Worm (Caenorhabditis elegans): ENCODE data around the gene mlck-1.

mlck-1 gene

DNA sequence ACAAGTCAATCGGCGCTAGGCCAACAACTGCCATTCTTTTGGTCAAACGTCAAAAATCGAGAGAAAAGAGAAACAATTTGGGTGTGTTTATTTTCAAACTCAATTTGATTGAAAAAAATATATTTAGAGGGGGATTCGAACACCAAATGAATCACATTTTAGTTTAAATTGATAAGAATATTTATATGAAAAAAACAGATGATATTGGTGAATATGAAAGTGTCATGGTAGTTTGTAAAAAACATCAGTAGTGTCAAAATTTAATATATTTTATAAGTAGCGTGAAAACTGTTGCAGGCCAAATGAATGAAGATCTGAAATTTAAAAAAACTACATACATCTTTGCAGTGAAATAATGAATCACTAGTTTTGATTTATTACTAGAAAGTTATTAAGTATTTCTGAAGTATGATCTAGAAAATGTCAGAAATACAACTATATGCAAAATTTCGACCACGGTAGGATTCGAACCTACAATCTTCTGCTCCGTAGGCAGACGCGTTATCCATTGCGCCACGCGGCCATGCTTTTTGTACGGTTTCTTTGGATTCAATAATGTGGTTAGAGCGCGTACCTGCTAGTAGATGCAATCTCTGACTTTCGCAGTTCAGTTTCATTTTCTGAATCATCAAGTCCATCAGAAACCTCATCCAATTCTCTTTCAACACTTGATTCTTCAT, 51.5 kb downstream of the mlck-1 start, which contains the start of gene F19C6.4:
Gene F19C6.4 (minus strand): TSS at position 51 of the 680 bp plus-strand sequence.
- TF ChIP-seq nhr-11 (tag; optimal IDR thresholded peaks at IDR 0.05) = no peak
- TF ChIP-seq nhr-237 (tag; optimal IDR thresholded peaks at IDR 0.05) = no peak
- no peak for TF ChIP-seq fkh-8 (tag; optimal IDR thresholded peaks at IDR 0.05)
- TF ChIP-seq hlh-4 (tag; optimal IDR thresholded peaks at IDR 0.05) = no peak
- no peak for TF ChIP-seq lsy-2 (tag; optimal IDR thresholded peaks at IDR 0.05)
- TF ChIP-seq tbx-2 (tag; optimal IDR thresholded peaks at IDR 0.05) = no peak
- no peak for TF ChIP-seq pax-3 (tag; optimal IDR thresholded peaks at IDR 0.05)
- no peak for TF ChIP-seq ceh-63 (GFP tag; optimal IDR thresholded peaks at IDR 0.05)
- TF ChIP-seq efl-1 (optimal IDR thresholded peaks at IDR 0.05) = no peak
- TF ChIP-seq efl-1 (GFP tag; optimal IDR thresholded peaks at IDR 0.05 in 1 of 2) = no peak
- no peak for TF ChIP-seq rnt-1 (tag; optimal IDR thresholded peaks at IDR 0.05)
- no peak for TF ChIP-seq ets-5 (GFP tag; IDR thresholded peaks at IDR 0.05)
- TF ChIP-seq snu-23 (GFP tag; optimal IDR thresholded peaks at IDR 0.05) = no peak
- TF ChIP-seq vab-15 (tag; optimal IDR thresholded peaks at IDR 0.05) = no peak
- no peak for TF ChIP-seq blmp-1 (tag; optimal IDR thresholded peaks at IDR 0.05)
- TF ChIP-seq xbp-1 (tag; optimal IDR thresholded peaks at IDR 0.05) = no peak
- no peak for TF ChIP-seq nhr-77 (tag; optimal IDR thresholded peaks at IDR 0.05)
- TF ChIP-seq nhr-84 (tag; optimal IDR thresholded peaks at IDR 0.05) = no peak
- TF ChIP-seq elt-2 (tag; optimal IDR thresholded peaks at IDR 0.05) = no peak

Data from whole organism, L1 larva.